Fruit fly (Drosophila melanogaster) whole organism, embryonic: ENCODE measurements around the gene Cyp12a5.

Experiments
- CG10209 ChIP-seq: fragments of 200-800 bp; sonication (Bioruptor generic); optimal IDR thresholded peaks from 3 replicates; lab custom pipeline; 2017; ENCODE audit warnings: missing biosample characterization, mild to moderate bottlenecking, missing genetic modification characterization, missing genetic modification reagents
- CG10267 ChIP-seq: fragments of 200-800 bp; sonication (Bioruptor generic); optimal IDR thresholded peaks from 2 replicates; lab custom pipeline; 2018; ENCODE audit warnings: missing biosample characterization, mild to moderate bottlenecking, missing genetic modification characterization, moderate library complexity
- CG11560 ChIP-seq: fragments of 200-800 bp; sonication (Bioruptor generic); IDR thresholded peaks from 3 replicates; pipeline ENCODE4 v1.3.6; 2022; ENCODE audit warnings: missing biosample characterization, missing genetic modification characterization
- CG12236 ChIP-seq: fragments of 200-800 bp; sonication (Bioruptor generic); optimal IDR thresholded peaks from 2 replicates; lab custom pipeline; 2016; ENCODE audit warnings: missing biosample characterization, missing genetic modification characterization
- CG12659 ChIP-seq: fragments of 200-800 bp; sonication (Bioruptor generic); optimal IDR thresholded peaks from 3 replicates; lab custom pipeline; 2017; ENCODE audit warnings: mild to moderate bottlenecking, missing biosample characterization, missing genetic modification reagents, missing genetic modification characterization
- CG13287 ChIP-seq: fragments of 200-800 bp; sonication (Bioruptor generic); IDR thresholded peaks from 2 replicates; pipeline ENCODE4 v1.3.6; 2022; ENCODE audit warnings: missing biosample characterization, missing genetic modification characterization; ENCODE audit not compliant: partially characterized antibody
- CG13624 ChIP-seq: fragments of 200-800 bp; sonication (Bioruptor generic); optimal IDR thresholded peaks from 2 replicates; lab custom pipeline; 2016; ENCODE audit warnings: missing biosample characterization, missing genetic modification characterization
- CG13775 ChIP-seq: fragments of 200-800 bp; sonication (Bioruptor generic); optimal IDR thresholded peaks from 3 replicates; lab custom pipeline; 2017; ENCODE audit warnings: missing biosample characterization, mild to moderate bottlenecking, missing genetic modification characterization
- CG1602 ChIP-seq: fragments of 200-800 bp; sonication (Bioruptor generic); optimal IDR thresholded peaks from 3 replicates; lab custom pipeline; 2016; ENCODE audit warnings: missing biosample characterization, missing genetic modification characterization
- CG1603 ChIP-seq: fragments of 200-800 bp; sonication (Bioruptor generic); optimal IDR thresholded peaks from 2 replicates; lab custom pipeline; 2019; ENCODE audit warnings: missing biosample characterization, mild to moderate bottlenecking, missing genetic modification characterization, moderate library complexity
- CG1647 ChIP-seq: fragments of 200-800 bp; sonication (Bioruptor generic); optimal IDR thresholded peaks from 3 replicates; lab custom pipeline; 2016; ENCODE audit warnings: missing biosample characterization, missing genetic modification characterization
- CG17359 ChIP-seq: fragments of 200-800 bp; sonication (Bioruptor generic); optimal IDR thresholded peaks from 3 replicates; lab custom pipeline; 2018; ENCODE audit warnings: missing biosample characterization, mild to moderate bottlenecking, missing genetic modification characterization, moderate library complexity
- CG18262 ChIP-seq: fragments of 200-800 bp; optimal IDR thresholded peaks from 3 replicates; lab custom pipeline; 2019; ENCODE audit warnings: missing biosample characterization, mild to moderate bottlenecking, missing genetic modification characterization, moderate library complexity
- CG2678 ChIP-seq: fragments of 200-800 bp; sonication (Bioruptor generic); optimal IDR thresholded peaks from 3 replicates; lab custom pipeline; 2019; ENCODE audit warnings: missing biosample characterization, mild to moderate bottlenecking, missing genetic modification characterization, moderate library complexity
- CG2712 ChIP-seq: fragments of 200-800 bp; optimal IDR thresholded peaks from 3 replicates; lab custom pipeline; 2019; ENCODE audit warnings: missing biosample characterization, mild to moderate bottlenecking, missing genetic modification characterization, moderate library complexity
- CG31441 ChIP-seq: fragments of 200-800 bp; sonication (Bioruptor generic); IDR thresholded peaks from 2 replicates; pipeline ENCODE4 v1.3.6; 2022; ENCODE audit warnings: missing biosample characterization, missing genetic modification characterization
- CG3407 ChIP-seq: fragments of 200-800 bp; sonication (Bioruptor generic); optimal IDR thresholded peaks from 2 replicates; lab custom pipeline; 2018; ENCODE audit warnings: missing biosample characterization, mild to moderate bottlenecking, missing genetic modification characterization
- CG4282 ChIP-seq: fragments of 200-800 bp; sonication (Bioruptor generic); optimal IDR thresholded peaks from 2 replicates; lab custom pipeline; 2016; ENCODE audit warnings: missing biosample characterization, missing genetic modification characterization
- CG6689 ChIP-seq: fragments of 200-800 bp; sonication (Bioruptor generic); IDR thresholded peaks from 2 replicates; pipeline ENCODE4 v1.3.6; 2022; ENCODE audit warnings: missing biosample characterization, missing genetic modification characterization
- CG6765 ChIP-seq: fragments of 200-800 bp; sonication (Bioruptor generic); optimal IDR thresholded peaks from 3 replicates; lab custom pipeline; 2017; ENCODE audit warnings: missing biosample characterization, mild to moderate bottlenecking, missing genetic modification characterization
- CG7839 ChIP-seq: fragments of 200-800 bp; sonication (Bioruptor generic); optimal IDR thresholded peaks from 3 replicates; lab custom pipeline; 2018; ENCODE audit warnings: missing biosample characterization, mild to moderate bottlenecking, missing genetic modification characterization, moderate library complexity
- CG8924 ChIP-seq: fragments of 200-800 bp; optimal IDR thresholded peaks from 3 replicates; lab custom pipeline; 2019; ENCODE audit warnings: missing biosample characterization, mild to moderate bottlenecking, missing genetic modification characterization, moderate library complexity
- Doc2 ChIP-seq: fragments of 200-800 bp; sonication (Bioruptor generic); IDR thresholded peaks from 2 replicates; pipeline ENCODE4 v1.3.6; 2022; ENCODE audit warnings: missing biosample characterization, missing genetic modification characterization
- Doc3 ChIP-seq: fragments of 200-800 bp; sonication (Bioruptor generic); IDR thresholded peaks from 3 replicates; pipeline ENCODE4 v1.3.6; 2022; ENCODE audit warnings: missing biosample characterization, missing genetic modification characterization; ENCODE audit not compliant: partially characterized antibody
- GATAe ChIP-seq: fragments of 200-800 bp; sonication (Bioruptor generic); conservative IDR thresholded peaks from 2 replicates; pipeline ENCODE4 v1.3.6; 2022; ENCODE audit warnings: missing biosample characterization, missing genetic modification characterization
- Oli ChIP-seq: fragments of 200-800 bp; sonication (Bioruptor generic); optimal IDR thresholded peaks from 2 replicates; lab custom pipeline; 2018; ENCODE audit warnings: missing biosample characterization, mild to moderate bottlenecking, missing genetic modification characterization, moderate library complexity
- Sox100B ChIP-seq: fragments of 200-800 bp; sonication (Bioruptor generic); optimal IDR thresholded peaks from 3 replicates; lab custom pipeline; 2018; ENCODE audit warnings: missing biosample characterization, mild to moderate bottlenecking, missing genetic modification characterization
- Sox102F ChIP-seq: fragments of 200-800 bp; sonication (Bioruptor generic); optimal IDR thresholded peaks from 2 replicates; lab custom pipeline; 2018; ENCODE audit warnings: missing biosample characterization, mild to moderate bottlenecking, missing genetic modification characterization, moderate library complexity
- br ChIP-seq: fragments of >200 bp; optimal IDR thresholded peaks from 2 replicates; lab custom pipeline; 2017
- bsh ChIP-seq, 2 experiments: fragments of 200-800 bp; sonication (Bioruptor generic); optimal IDR thresholded peaks; 2 replicates each; lab custom pipeline; 2017 to 2018; ENCODE audit warnings: mild to moderate bottlenecking in 2 of 2, missing biosample characterization in 2 of 2, missing genetic modification characterization in 2 of 2, moderate library complexity in 1 of 2
- cato ChIP-seq: fragments of 200-800 bp; sonication (Bioruptor generic); optimal IDR thresholded peaks from 2 replicates; lab custom pipeline; 2016; ENCODE audit warnings: missing biosample characterization, missing genetic modification characterization, borderline replicate concordance
- corto ChIP-seq: fragments of 200-800 bp; sonication (Bioruptor generic); optimal IDR thresholded peaks from 2 replicates; lab custom pipeline; 2016; ENCODE audit warnings: missing biosample characterization, mild to moderate bottlenecking, missing genetic modification characterization, moderate library complexity
- croc ChIP-seq: fragments of 200-800 bp; sonication (Bioruptor generic); conservative IDR thresholded peaks from 3 replicates; pipeline ENCODE4 v1.3.6; 2022; ENCODE audit warnings: missing biosample characterization, missing genetic modification characterization
- dmrt11E ChIP-seq: fragments of 200-800 bp; sonication (Bioruptor generic); optimal IDR thresholded peaks from 3 replicates; lab custom pipeline; 2018; ENCODE audit warnings: missing biosample characterization, mild to moderate bottlenecking, missing genetic modification characterization, moderate library complexity
- dysf ChIP-seq: fragments of 200-800 bp; sonication (Bioruptor generic); IDR thresholded peaks from 3 replicates; pipeline ENCODE4 v1.3.6; 2022; ENCODE audit warnings: missing biosample characterization, missing genetic modification characterization
- gem ChIP-seq: fragments of 200-800 bp; sonication (Bioruptor generic); optimal IDR thresholded peaks from 2 replicates; lab custom pipeline; 2019; ENCODE audit warnings: missing biosample characterization, mild to moderate bottlenecking, missing genetic modification characterization, moderate library complexity
- gsb ChIP-seq: fragments of 200-800 bp; sonication (Bioruptor generic); IDR thresholded peaks from 2 replicates; pipeline ENCODE4 v1.3.6; 2022; ENCODE audit warnings: missing biosample characterization, missing genetic modification characterization
- gsb-n ChIP-seq: fragments of 200-800 bp; sonication (Bioruptor generic); optimal IDR thresholded peaks from 3 replicates; lab custom pipeline; 2018; ENCODE audit warnings: missing biosample characterization, mild to moderate bottlenecking, missing genetic modification characterization
- hkb ChIP-seq, 2 experiments: fragments of 200-800 bp in 1 of 2; fragments of >200 bp in 1 of 2; sonication (Bioruptor generic) in 1 of 2; IDR thresholded peaks in 1 of 2; optimal IDR thresholded peaks in 1 of 2; 2 replicates each; pipeline versions ENCODE4 v1.3.6 to Lab custom; 2017 to 2022; ENCODE audit warnings: missing biosample characterization in 1 of 2, missing genetic modification characterization in 1 of 2
- lbe ChIP-seq: fragments of 200-800 bp; sonication (Bioruptor generic); optimal IDR thresholded peaks from 2 replicates; lab custom pipeline; 2016; ENCODE audit warnings: missing biosample characterization, mild to moderate bottlenecking, missing genetic modification characterization
- lola ChIP-seq, 3 experiments: fragments of >200 bp in 2 of 3; fragments of 200-800 bp in 1 of 3; sonication (Bioruptor generic) in 1 of 3; optimal IDR thresholded peaks; 2 replicates each; lab custom pipeline; 2017 to 2019; ENCODE audit warnings: missing biosample characterization in 3 of 3, missing genetic modification characterization in 3 of 3, mild to moderate bottlenecking in 1 of 3, moderate library complexity in 1 of 3
- nom ChIP-seq: fragments of 200-800 bp; sonication (Bioruptor generic); optimal IDR thresholded peaks from 2 replicates; lab custom pipeline; 2017; ENCODE audit warnings: missing biosample characterization, missing genetic modification characterization, mild to moderate bottlenecking, moderate library complexity, missing genetic modification reagents
- phol ChIP-seq: fragments of 200-800 bp; sonication (Bioruptor generic); optimal IDR thresholded peaks from 3 replicates; lab custom pipeline; 2018; ENCODE audit warnings: missing biosample characterization, mild to moderate bottlenecking, missing genetic modification characterization, moderate library complexity
- sens ChIP-seq: fragments of 200-800 bp; sonication (Bioruptor generic); peaks from one replicate; lab custom pipeline; 2016; ENCODE audit warnings: missing biosample characterization, missing genetic modification characterization
- sens-2 ChIP-seq: fragments of 200-800 bp; sonication (Bioruptor generic); IDR thresholded peaks from 2 replicates; pipeline ENCODE4 v1.3.6; 2022; ENCODE audit warnings: missing biosample characterization, missing genetic modification characterization
- sisA ChIP-seq: fragments of 200-800 bp; sonication (Bioruptor generic); IDR thresholded peaks from 2 replicates; pipeline ENCODE4 v1.3.6; 2022; ENCODE audit warnings: missing biosample characterization, missing genetic modification characterization
- slou ChIP-seq: fragments of 200-800 bp; sonication (Bioruptor generic); optimal IDR thresholded peaks from 3 replicates; lab custom pipeline; 2016; ENCODE audit warnings: missing biosample characterization, missing genetic modification characterization
- sob ChIP-seq: fragments of 200-800 bp; sonication (Bioruptor generic); IDR thresholded peaks from 2 replicates; pipeline ENCODE4 v1.3.6; 2022; ENCODE audit warnings: missing biosample characterization, missing genetic modification characterization
- unpg ChIP-seq: fragments of 200-800 bp; sonication (Bioruptor generic); optimal IDR thresholded peaks from 3 replicates; lab custom pipeline; 2018; ENCODE audit warnings: missing biosample characterization, mild to moderate bottlenecking, missing genetic modification characterization, moderate library complexity

Cyp12a5 gene

DNA sequence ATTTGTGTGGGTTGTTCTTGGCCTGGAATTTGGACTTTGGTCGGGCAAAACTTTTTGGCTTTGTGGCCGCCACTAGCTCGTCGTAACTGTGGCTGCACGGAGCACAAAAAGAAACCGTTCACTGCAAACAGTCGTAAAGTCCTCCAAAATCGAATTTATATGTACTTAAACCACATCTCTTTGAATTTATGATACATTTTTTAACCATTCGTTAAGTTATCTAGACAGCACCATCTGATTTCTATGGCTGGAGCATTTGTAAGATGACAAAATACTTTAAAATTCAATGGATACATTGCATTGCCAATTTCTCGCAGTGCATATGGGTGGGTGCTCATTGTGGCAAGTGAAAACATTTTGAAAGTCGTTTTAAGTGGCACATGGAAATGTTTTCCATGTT lies 28.3 kb upstream of the Cyp12a5 start (continued):
- TF ChIP-seq sens (GFP tag; lab: Kevin White, UChicago) (peak; percentile 70), CG17359 (peak; percentile 24), CG13287 (GFP tag; lab: Robert Waterston, UW) (no peak), CG12236 (GFP tag; lab: Kevin White, UChicago) (no peak), CG4282 (GFP tag; lab: Kevin White, UChicago) (no peak), phol (tag; lab: Kevin White, UChicago) (peak; percentile 19), CG3407 (GFP tag; lab: Kevin White, UChicago) (no peak), CG18262 (tag; lab: Kevin White, UChicago) (peak; percentile 1), Doc2 (GFP tag; lab: Robert Waterston, UW) (no peak), GATAe (GFP tag; lab: Robert Waterston, UW) (no peak), Sox102F (GFP tag; lab: Kevin White, UChicago) (peak; percentile 25), CG13624 (GFP tag; lab: Kevin White, UChicago) (no peak), dysf (GFP tag; lab: Robert Waterston, UW) (0 out of 3 replicates have a peak, but pooled peaks have one; percentile 12), bsh (GFP tag; optimal IDR thresholded peaks at IDR 0.05; lab: Kevin White, UChicago) (peak; percentile 34 to 47), unpg (GFP tag; lab: Kevin White, UChicago) (peak; percentile 2), hkb (optimal IDR thresholded peaks at IDR 0.05; lab: Kevin White, UChicago) (no peak), hkb (GFP tag; IDR thresholded peaks at IDR 0.05; lab: Robert Waterston, UW) (0 out of 2 replicates have a peak, but pooled peaks have one; percentile 37), gem (tag; lab: Kevin White, UChicago) (peak; percentile 32), dmrt11E (tag; lab: Kevin White, UChicago) (peak; percentile 4), CG6765 (GFP tag; lab: Kevin White, UChicago) (no peak), CG2712 (tag; lab: Kevin White, UChicago) (peak; percentile 0), sob (GFP tag; lab: Robert Waterston, UW) (no peak), Sox100B (GFP tag; lab: Kevin White, UChicago) (no peak), cato (GFP tag; lab: Kevin White, UChicago) (no peak), CG1603 (peak; percentile 48), CG31441 (GFP tag; lab: Robert Waterston, UW) (0 out of 2 replicates have a peak, but pooled peaks have one; percentile 35), sens-2 (0 out of 2 replicates have a peak, but pooled peaks have one; percentile 24)

DNA sequence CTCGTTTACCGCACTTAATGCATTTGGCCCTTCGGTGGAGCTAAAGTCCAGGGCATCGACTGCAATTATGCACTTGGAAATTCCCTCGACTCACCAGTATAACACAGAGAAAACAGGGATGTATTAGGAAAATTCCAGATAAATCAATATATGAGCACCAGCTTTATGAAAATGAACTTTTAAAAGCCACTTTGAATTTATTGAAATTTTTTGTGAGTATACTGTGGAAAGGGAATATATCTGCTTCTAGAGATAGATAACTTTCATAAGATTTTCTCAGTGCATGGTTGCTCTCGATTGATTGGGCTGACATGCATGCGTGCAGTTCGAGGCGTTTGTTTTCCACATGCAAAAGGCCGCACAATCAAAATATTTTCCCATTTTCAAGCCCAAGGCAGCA lies 26.6 kb upstream of the Cyp12a5 start:
- peak; percentile 19 for TF ChIP-seq CG8924
- no peak for TF ChIP-seq br (lab: Kevin White, UChicago)
- TF ChIP-seq CG1647 (GFP tag; lab: Kevin White, UChicago): no peak
- TF ChIP-seq CG6689: peak; percentile 32; the same call in 1 of the 2 replicates
- TF ChIP-seq sisA (GFP tag; lab: Robert Waterston, UW): peak; percentile 47
- peak; percentile 2 for TF ChIP-seq CG13775
- TF ChIP-seq lola (GFP tag; optimal IDR thresholded peaks at IDR 0.05; lab: Kevin White, UChicago): peak in 1 of 3 experiments; percentile 46
- peak; percentile 9 for TF ChIP-seq CG12659 (GFP tag; lab: Kevin White, UChicago)
- peak; percentile 14 for TF ChIP-seq CG2678
- peak; percentile 47 for TF ChIP-seq croc (GFP tag; lab: Robert Waterston, UW)
- peak; percentile 67 for TF ChIP-seq Sox102F (GFP tag; lab: Kevin White, UChicago)
- no peak for TF ChIP-seq lbe (GFP tag; lab: Kevin White, UChicago)
- no peak for TF ChIP-seq Doc3 (GFP tag; lab: Robert Waterston, UW)
- TF ChIP-seq CG1603: peak; percentile 53
- TF ChIP-seq CG11560 (tag; lab: Robert Waterston, UW): no peak
- TF ChIP-seq slou (GFP tag; lab: Kevin White, UChicago): no peak
- no peak for TF ChIP-seq gsb (GFP tag; lab: Robert Waterston, UW)
- TF ChIP-seq Oli (tag; lab: Kevin White, UChicago): peak; percentile 36
- peak; percentile 10 for TF ChIP-seq CG1602 (GFP tag; lab: Kevin White, UChicago)
- TF ChIP-seq CG7839: peak; percentile 44
- TF ChIP-seq corto (GFP tag; lab: Kevin White, UChicago): no peak
- peak; percentile 30 for TF ChIP-seq CG10267 (tag; lab: Kevin White, UChicago)
- TF ChIP-seq CG10209 (GFP tag; lab: Kevin White, UChicago): peak; percentile 21
- peak; percentile 78 for TF ChIP-seq nom (GFP tag; lab: Kevin White, UChicago)
- TF ChIP-seq gsb-n (tag; lab: Kevin White, UChicago): peak; percentile 55
